Worm (Caenorhabditis elegans): Measurements from ENCODE around the gene ref-1.

DNA sequence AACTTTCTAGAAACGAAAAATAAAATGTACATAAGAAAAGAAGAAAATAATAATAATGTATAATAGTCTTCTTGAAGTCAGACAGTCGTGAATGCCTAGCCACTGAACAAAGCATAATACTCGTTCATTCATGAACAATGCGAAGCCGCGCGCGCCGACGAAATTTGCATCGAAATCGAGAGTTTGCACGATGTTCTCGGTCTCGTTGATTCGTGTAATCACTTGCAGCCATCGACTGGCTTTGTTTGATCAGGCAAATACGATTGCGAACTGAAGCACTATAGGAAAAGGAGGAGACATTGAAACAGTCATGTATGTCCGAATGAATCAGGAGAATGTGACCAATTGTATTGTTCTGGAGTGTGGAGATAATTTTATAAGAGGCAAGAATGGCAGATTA, 14.5 kb upstream of the ref-1 start:
- TF ChIP-seq nhr-23 (tag; optimal IDR thresholded peaks at IDR 0.05) (no peak), nhr-11 (tag; optimal IDR thresholded peaks at IDR 0.05) (no peak), unc-62 (GFP tag; optimal IDR thresholded peaks at IDR 0.05) (no peak), pqm-1 (tag; optimal IDR thresholded peaks at IDR 0.05) (no peak), elt-1 (tag; optimal IDR thresholded peaks at IDR 0.05) (no peak), ztf-11 (tag; optimal IDR thresholded peaks at IDR 0.05) (no peak), elt-2 (tag; optimal IDR thresholded peaks at IDR 0.05) (no peak), lin-39 (tag; optimal IDR thresholded peaks at IDR 0.05) (no peak), nhr-237 (tag; optimal IDR thresholded peaks at IDR 0.05) (no peak), ceh-9 (tag; optimal IDR thresholded peaks at IDR 0.05) (no peak), nhr-25 (tag; optimal IDR thresholded peaks at IDR 0.05) (peak; percentile 40), skn-1 (tag; optimal IDR thresholded peaks at IDR 0.05) (no peak), ztf-4 (tag; optimal IDR thresholded peaks at IDR 0.05) (no peak)
